Worm (Caenorhabditis elegans): ENCODE results near the gene Y67D8B.3.

DNA sequence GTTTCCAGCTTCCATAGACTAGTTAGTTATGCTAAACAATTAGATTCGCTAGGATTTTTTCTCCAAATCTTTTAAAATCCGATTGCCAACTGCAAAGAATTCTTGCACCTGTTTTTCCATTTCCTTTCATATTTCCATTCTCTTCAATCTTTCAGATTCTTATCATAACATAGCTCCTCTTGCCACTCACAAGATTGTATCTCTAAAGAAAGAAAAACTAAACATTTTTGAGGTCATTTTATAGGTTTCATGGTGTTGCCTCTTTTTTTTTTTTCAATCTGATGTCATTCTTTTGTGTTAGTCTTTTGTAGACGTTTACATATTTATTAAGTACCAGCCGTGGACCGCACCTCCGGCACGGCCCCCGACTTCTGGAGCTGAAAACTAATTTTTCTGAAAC, 36.6 kb downstream of the Y67D8B.3 start:
- no peak for TF ChIP-seq ceh-2 (tag; optimal IDR thresholded peaks at IDR 0.05)
- no peak for TF ChIP-seq hlh-6 (tag; optimal IDR thresholded peaks at IDR 0.05)

Data from whole organism, late embryonic.